Worm (Caenorhabditis elegans) whole organism, L2 larva: Measurements from ENCODE around the gene cytb-5.1.

Experiments
- elt-1 ChIP-seq: fragments of 150-350 bp; optimal IDR thresholded peaks from 2 replicates; lab custom pipeline; 2014; ENCODE audit warnings: missing biosample characterization, missing genetic modification characterization
- lin-11 ChIP-seq: fragments of 150-350 bp; sonication (generic microtip); optimal IDR thresholded peaks from 2 replicates; lab custom pipeline; 2014; ENCODE audit warnings: missing biosample characterization, missing genetic modification characterization, inconsistent platforms, mixed read lengths
- mbf-1 ChIP-seq: sonication (generic microtip); optimal IDR thresholded peaks from 2 replicates; lab custom pipeline; 2017; ENCODE audit warnings: missing biosample characterization, missing genetic modification characterization
- nhr-237 ChIP-seq: fragments of 150-350 bp; optimal IDR thresholded peaks from 2 replicates; lab custom pipeline; 2014; ENCODE audit warnings: missing biosample characterization, missing genetic modification characterization
- snpc-4 ChIP-seq: fragments of 150-350 bp; optimal IDR thresholded peaks from 2 replicates; lab custom pipeline; 2014; ENCODE audit warnings: missing biosample characterization, missing genetic modification characterization

- TF ChIP-seq mbf-1 (tag; lab: Kevin White, UChicago) (no peak), lin-11 (tag; lab: Kevin White, UChicago) (no peak), nhr-237 (no peak), snpc-4 (tag; lab: Kevin White, UChicago) (no peak), elt-1 (tag; lab: Kevin White, UChicago) (no peak)
These were observed 13.6 kb downstream of the cytb-5.1 start, which contains the start of gene C04C11.25 for ce11 chrX:14015366-14015765.
